Worm (Caenorhabditis elegans): ENCODE results near the gene nhr-63.

DNA sequence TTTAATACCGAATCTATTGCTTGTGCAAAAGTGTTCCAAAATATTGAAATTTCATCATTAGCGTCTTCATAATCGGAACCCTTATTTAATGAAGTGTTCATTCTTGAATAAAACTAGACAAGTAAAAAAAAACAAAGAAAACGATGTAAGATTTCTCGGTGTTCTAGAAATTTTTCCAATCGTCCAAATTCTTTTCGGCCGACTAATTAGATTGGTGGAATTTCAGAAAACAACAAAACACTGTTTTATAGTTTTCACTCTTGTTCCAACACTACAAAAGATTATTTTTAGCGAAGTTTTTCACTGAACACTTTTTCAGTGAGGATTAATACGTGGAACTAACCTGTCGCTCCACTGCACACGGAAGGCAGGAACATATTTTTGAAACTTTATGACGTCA, 49.6 kb upstream of the nhr-63 start, which contains the start of gene srw-56:
- TF ChIP-seq hmg-1.2 (GFP tag; IDR thresholded peaks at IDR 0.05) (no peak), lir-1 (GFP tag; conservative IDR thresholded peaks at IDR 0.05) (no peak), lin-26 (GFP tag; IDR thresholded peaks at IDR 0.05) (no peak), F49E8.2 (tag; optimal IDR thresholded peaks at IDR 0.05; ENCODE audit: insufficient read depth) (no peak), snpc-4 (GFP tag; optimal IDR thresholded peaks at IDR 0.05) (no peak), snpc-4 (tag; optimal IDR thresholded peaks at IDR 0.05) (no peak), ekl-4 (GFP tag; IDR thresholded peaks at IDR 0.05) (no peak), F37B4.10 (GFP tag; IDR thresholded peaks at IDR 0.05) (no peak), snpc-1.3 (tag; optimal IDR thresholded peaks at IDR 0.05; ENCODE audit: insufficient read depth) (no peak), sptf-2 (GFP tag; optimal IDR thresholded peaks at IDR 0.05) (no peak)
